Fruit fly (Drosophila melanogaster) S2 (cell line): ENCODE data around the gene Wdfy2.

Experiments
- CG8478 ChIP-seq: fragments of >200 bp; optimal IDR thresholded peaks from 2 replicates; lab custom pipeline; 2018
- CTCF ChIP-seq, 2 experiments: fragments of >200 bp; optimal IDR thresholded peaks; 2 replicates each; lab custom pipeline; 2018

dm6 chr2L:10474815-10475214 is 51.7 kb downstream of the Wdfy2 start:
- TF ChIP-seq CG8478 (lab: Kevin White, UChicago) = no peak
- TF ChIP-seq CTCF (optimal IDR thresholded peaks at IDR 0.05; lab: Kevin White, UChicago) = no peak
